Worm (Caenorhabditis elegans): ENCODE results near the gene srx-80.
A peak's percentile ranks its signal among the peaks of the same experiment; 100 is the strongest.

srx-80 gene

ce11 chrV:11621276-11621675 lies 27.7 kb downstream of the srx-80 start:
- TF ChIP-seq hlh-30 (tag; optimal IDR thresholded peaks at IDR 0.05; ENCODE audit: insufficient read depth) (peak; percentile 1), unc-62 (GFP tag; optimal IDR thresholded peaks at IDR 0.05 in 1 of 2) (peak in 1 of 2 experiments; percentile 99), unc-62 (tag; optimal IDR thresholded peaks at IDR 0.05) (no peak), hmg-1.1 (GFP tag; IDR thresholded peaks at IDR 0.05) (0 out of 2 replicates have a peak, but pooled peaks have one; percentile 23), lsy-2 (tag; optimal IDR thresholded peaks at IDR 0.05) (peak in 1 of 2 experiments; percentile 17), set-16 (GFP tag; IDR thresholded peaks at IDR 0.05) (no peak), unc-130 (GFP tag; optimal IDR thresholded peaks at IDR 0.05) (no peak)

- peak in 1 of 2 experiments; percentile 31 for TF ChIP-seq unc-62 (GFP tag; optimal IDR thresholded peaks at IDR 0.05 in 1 of 2)
- no peak for TF ChIP-seq unc-62 (tag; optimal IDR thresholded peaks at IDR 0.05)
- no peak for TF ChIP-seq nhr-6 (tag; optimal IDR thresholded peaks at IDR 0.05)
These were observed 31.4 kb downstream of the srx-80 start for ce11 chrV:11624954-11625353.

DNA sequence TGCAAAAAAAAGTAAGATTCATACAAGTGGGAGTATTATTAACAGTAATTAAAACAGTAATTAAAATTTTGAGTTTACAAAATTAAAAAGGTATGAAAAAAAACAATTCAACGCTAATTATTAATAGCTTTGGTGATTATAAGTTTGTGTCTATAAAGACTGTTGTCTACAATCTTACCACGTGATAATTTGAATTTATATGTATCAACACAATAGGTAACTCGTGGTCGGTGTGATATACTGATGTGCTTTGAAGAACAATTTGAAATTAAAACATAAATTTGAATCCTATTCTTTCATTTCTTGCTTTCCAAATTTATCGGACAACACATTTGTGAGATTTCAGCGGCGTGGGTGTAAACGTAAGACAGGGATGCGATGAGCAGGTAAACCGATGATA lies 34.3 kb downstream of the srx-80 start:
- peak; percentile 41 for TF ChIP-seq aha-1 (tag)
- TF ChIP-seq daf-16 (GFP tag; optimal IDR thresholded peaks at IDR 0.05) = no peak
- peak; percentile 73 for TF ChIP-seq daf-16 (tag; optimal IDR thresholded peaks at IDR 0.05)
- TF ChIP-seq nhr-42 (GFP tag; IDR thresholded peaks at IDR 0.05) = no peak
- TF ChIP-seq dve-1 (tag; optimal IDR thresholded peaks at IDR 0.05; ENCODE audit: insufficient read depth) = peak; percentile 56
- TF ChIP-seq nhr-28 (tag; optimal IDR thresholded peaks at IDR 0.05) = peak; percentile 6
- TF ChIP-seq ZK546.5 (tag; optimal IDR thresholded peaks at IDR 0.05) = no peak
- 0 out of 2 replicates have a peak, but pooled peaks have one; percentile 18 for TF ChIP-seq php-3 (GFP tag; IDR thresholded peaks at IDR 0.05)
- TF ChIP-seq Y105C5A.15 (GFP tag; IDR thresholded peaks at IDR 0.05) = no peak

DNA sequence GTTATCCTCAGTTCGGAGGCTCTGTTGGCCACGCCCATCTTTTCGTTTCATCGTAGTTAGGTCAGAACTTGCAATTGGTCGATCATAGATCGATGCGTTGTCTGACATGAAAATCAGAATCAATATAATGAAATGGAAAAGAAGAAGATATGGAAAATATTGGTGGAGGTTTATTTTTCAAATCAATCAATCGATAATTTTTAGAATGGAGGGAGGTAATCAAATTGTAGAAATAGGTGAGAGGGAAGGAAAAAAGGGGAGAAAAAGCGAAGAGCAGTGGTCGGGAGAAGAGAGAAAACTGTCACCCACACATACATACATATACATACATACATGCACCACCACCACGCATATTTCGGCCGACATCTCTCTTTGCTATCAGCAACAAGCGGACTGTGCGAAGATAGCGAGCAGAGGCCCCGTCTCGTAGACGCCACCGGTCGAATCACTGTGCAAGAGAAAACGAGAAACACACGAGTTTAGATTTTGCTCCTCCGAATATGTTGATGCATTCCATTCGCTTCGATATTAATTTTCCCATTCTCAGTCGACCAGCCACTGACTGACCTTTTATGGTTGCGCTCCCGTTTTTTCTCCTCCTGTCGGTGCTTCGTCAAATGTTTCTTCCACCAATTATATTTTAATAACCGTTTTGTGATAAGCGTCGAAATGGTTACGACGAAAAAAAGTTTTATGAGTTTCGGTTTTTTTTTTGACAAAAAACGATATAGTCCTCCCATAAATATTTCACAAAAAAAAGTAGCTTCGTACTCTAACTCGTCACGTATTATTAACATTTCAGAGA lies 35.9 kb downstream of the srx-80 start, which contains the start of gene F35B12.10:
Gene F35B12.10 (minus strand): TSS at position 51 of the 805 bp plus-strand sequence.
- no peak for TF ChIP-seq zip-2 (tag; optimal IDR thresholded peaks at IDR 0.05)
- TF ChIP-seq hmg-1.1 (GFP tag; IDR thresholded peaks at IDR 0.05) = no peak
- TF ChIP-seq lim-7 (GFP tag; IDR thresholded peaks at IDR 0.05) = no peak
- TF ChIP-seq tag-97 (GFP tag; IDR thresholded peaks at IDR 0.05) = no peak
- TF ChIP-seq hif-1 (tag; optimal IDR thresholded peaks at IDR 0.05) = peak in 1 of 2 experiments; percentile 27
- TF ChIP-seq F44E2.7 (GFP tag; IDR thresholded peaks at IDR 0.05) = no peak
- TF ChIP-seq nhr-25 (tag; optimal IDR thresholded peaks at IDR 0.05; ENCODE audit: borderline replicate concordance, insufficient read depth) = no peak
- no peak for TF ChIP-seq nhr-76 (tag; optimal IDR thresholded peaks at IDR 0.05)
- TF ChIP-seq lin-13 (GFP tag; optimal IDR thresholded peaks at IDR 0.05) = no peak
- no peak for TF ChIP-seq ceh-82 (tag; optimal IDR thresholded peaks at IDR 0.05)
- TF ChIP-seq F37D6.2 (tag; optimal IDR thresholded peaks at IDR 0.05) = no peak
- TF ChIP-seq daf-19 (GFP tag; conservative IDR thresholded peaks at IDR 0.05) = no peak
- TF ChIP-seq lin-38 (GFP tag; IDR thresholded peaks at IDR 0.05) = no peak
- 0 out of 2 replicates have a peak, but pooled peaks have one; percentile 14 for TF ChIP-seq egl-43 (GFP tag; IDR thresholded peaks at IDR 0.05)
- TF ChIP-seq ztf-7 (tag; optimal IDR thresholded peaks at IDR 0.05) = no peak
- peak; percentile 55 for TF ChIP-seq mxl-3 (GFP tag; optimal IDR thresholded peaks at IDR 0.05)
- no peak for TF ChIP-seq mdl-1 (tag; optimal IDR thresholded peaks at IDR 0.05)
- no peak for TF ChIP-seq pha-4 (GFP tag; IDR thresholded peaks at IDR 0.05)
- no peak for TF ChIP-seq pha-4 (tag; optimal IDR thresholded peaks at IDR 0.05)
- TF ChIP-seq daf-16 (GFP tag; optimal IDR thresholded peaks at IDR 0.05) = peak in 1 of 2 experiments; percentile 2
- TF ChIP-seq daf-16 (tag; optimal IDR thresholded peaks at IDR 0.05) = peak; percentile 62
- peak; percentile 59 for TF ChIP-seq pqm-1 (tag; optimal IDR thresholded peaks at IDR 0.05)
- no peak for TF ChIP-seq nhr-6 (tag; optimal IDR thresholded peaks at IDR 0.05)
- TF ChIP-seq Y75B8A.6 (GFP tag; IDR thresholded peaks at IDR 0.05) = no peak
- TF ChIP-seq nhr-48 (tag; optimal IDR thresholded peaks at IDR 0.05) = peak; percentile 27
- TF ChIP-seq fkh-10 (GFP tag; optimal IDR thresholded peaks at IDR 0.05) = no peak
- TF ChIP-seq mep-1 (tag; optimal IDR thresholded peaks at IDR 0.05) = peak; percentile 24
- no peak for TF ChIP-seq zip-11 (GFP tag; IDR thresholded peaks at IDR 0.05)
- no peak for TF ChIP-seq nhr-41 (GFP tag; IDR thresholded peaks at IDR 0.05)
- TF ChIP-seq dve-1 (tag; optimal IDR thresholded peaks at IDR 0.05; ENCODE audit: insufficient read depth) = peak; percentile 47
- no peak for TF ChIP-seq lin-29 (GFP tag; IDR thresholded peaks at IDR 0.05)
- TF ChIP-seq F26F4.8 (GFP tag; conservative IDR thresholded peaks at IDR 0.05) = no peak
